Fruit fly (Drosophila melanogaster) whole organism, adult: ENCODE data around the gene Vsx1.

Experiments
- CG11617 ChIP-seq: fragments of 200-800 bp; sonication (Bioruptor generic); optimal IDR thresholded peaks from 2 replicates; lab custom pipeline; 2017; ENCODE audit warnings: mild to moderate bottlenecking, missing biosample characterization, missing genetic modification reagents, missing genetic modification characterization
- CG12768 ChIP-seq: fragments of 200-800 bp; sonication (Bioruptor generic); optimal IDR thresholded peaks from 2 replicates; lab custom pipeline; 2017; ENCODE audit warnings: missing biosample characterization, missing genetic modification characterization, mild to moderate bottlenecking, moderate library complexity, missing genetic modification reagents
- CG14711 ChIP-seq: fragments of 200-800 bp; sonication (Bioruptor generic); optimal IDR thresholded peaks from 2 replicates; lab custom pipeline; 2018; ENCODE audit warnings: missing biosample characterization, mild to moderate bottlenecking, missing genetic modification characterization, moderate library complexity
- bab1 ChIP-seq: fragments of 200-800 bp; sonication (Bioruptor generic); optimal IDR thresholded peaks from 3 replicates; lab custom pipeline; 2019; ENCODE audit warnings: missing biosample characterization, mild to moderate bottlenecking, missing genetic modification characterization, moderate library complexity
- ovo ChIP-seq: fragments of 200-800 bp; sonication (Bioruptor generic); optimal IDR thresholded peaks from 2 replicates; lab custom pipeline; 2016; ENCODE audit warnings: missing biosample characterization, missing genetic modification characterization
- tj ChIP-seq: fragments of 200-800 bp; sonication (Bioruptor generic); optimal IDR thresholded peaks from 3 replicates; lab custom pipeline; 2017; ENCODE audit warnings: missing biosample characterization, mild to moderate bottlenecking, missing genetic modification characterization, moderate library complexity

- no peak for TF ChIP-seq ovo
- TF ChIP-seq bab1: no peak
- no peak for TF ChIP-seq CG12768 (GFP tag; lab: Kevin White, UChicago)
- no peak for TF ChIP-seq tj (GFP tag; lab: Kevin White, UChicago)
- TF ChIP-seq CG11617 (GFP tag; lab: Kevin White, UChicago): no peak
- TF ChIP-seq CG14711 (tag; lab: Kevin White, UChicago): no peak
These were observed 13.6 kb downstream of the Vsx1 start for dm6 chrX:5607647-5608046.
